Worm (Caenorhabditis elegans) whole organism, mixed stage, embryonic: ENCODE data around the gene B0244.7.

Experiments used
- M03D4.4 ChIP-seq: sonication (generic microtip); optimal IDR thresholded peaks from 2 replicates; lab custom pipeline; 2017; ENCODE audit warnings: mild to moderate bottlenecking, missing genetic modification characterization, missing compliant biosample characterization
- bed-3 ChIP-seq: fragments of 200-800 bp; sonication (Bioruptor generic); optimal IDR thresholded peaks from 3 replicates; lab custom pipeline; 2018; ENCODE audit warnings: mild to moderate bottlenecking, missing genetic modification characterization, moderate library complexity, missing compliant biosample characterization
- blmp-1 ChIP-seq: fragments of 150-350 bp; optimal IDR thresholded peaks from 2 replicates; lab custom pipeline; 2014; ENCODE audit warnings: missing biosample characterization, missing genetic modification characterization
- ceh-39 ChIP-seq: fragments of 150-350 bp; optimal IDR thresholded peaks from 2 replicates; lab custom pipeline; 2014; ENCODE audit warnings: missing biosample characterization, missing genetic modification characterization
- ceh-43 ChIP-seq: fragments of 200-800 bp; sonication (Bioruptor generic); optimal IDR thresholded peaks from 2 replicates; lab custom pipeline; 2018; ENCODE audit warnings: mild to moderate bottlenecking, missing genetic modification characterization, moderate library complexity, missing compliant biosample characterization
- ceh-83 ChIP-seq: fragments of 200-800 bp; sonication (Bioruptor generic); optimal IDR thresholded peaks from 2 replicates; lab custom pipeline; 2018; ENCODE audit warnings: mild to moderate bottlenecking, missing genetic modification characterization, missing compliant biosample characterization
- cnd-1 ChIP-seq: fragments of 200-800 bp; sonication (Bioruptor generic); optimal IDR thresholded peaks from 2 replicates; lab custom pipeline; 2018; ENCODE audit warnings: mild to moderate bottlenecking, missing genetic modification characterization, missing compliant biosample characterization
- drap-1 ChIP-seq: fragments of 200-800 bp; sonication (Bioruptor generic); optimal IDR thresholded peaks from 3 replicates; lab custom pipeline; 2018; ENCODE audit warnings: mild to moderate bottlenecking, missing genetic modification characterization, missing compliant biosample characterization
- elt-1 ChIP-seq: sonication (generic microtip); optimal IDR thresholded peaks from 2 replicates; lab custom pipeline; 2017; ENCODE audit warnings: missing genetic modification characterization, mild to moderate bottlenecking, missing compliant biosample characterization, antibody characterized with exemption, moderate library complexity, borderline replicate concordance; ENCODE audit not compliant: insufficient read depth
- elt-3 ChIP-seq: fragments of 150-350 bp; optimal IDR thresholded peaks from 2 replicates; lab custom pipeline; 2014; ENCODE audit warnings: missing biosample characterization, missing genetic modification characterization
- flh-1 ChIP-seq: fragments of 200-800 bp; sonication (Bioruptor generic); optimal IDR thresholded peaks from 2 replicates; lab custom pipeline; 2018; ENCODE audit warnings: mild to moderate bottlenecking, missing genetic modification characterization, moderate library complexity, missing compliant biosample characterization
- ham-2 ChIP-seq: fragments of 200-800 bp; sonication (Bioruptor generic); optimal IDR thresholded peaks from 2 replicates; lab custom pipeline; 2018; ENCODE audit warnings: mild to moderate bottlenecking, missing genetic modification characterization, missing compliant biosample characterization
- hlh-1 ChIP-seq: fragments of 150-350 bp; optimal IDR thresholded peaks from 2 replicates; lab custom pipeline; 2014; ENCODE audit warnings: missing biosample characterization, missing genetic modification reagents, missing genetic modification characterization
- lin-13 ChIP-seq: fragments of 150-350 bp; optimal IDR thresholded peaks from 2 replicates; lab custom pipeline; 2014; ENCODE audit warnings: missing biosample characterization, missing genetic modification characterization
- lin-32 ChIP-seq: fragments of 200-800 bp; sonication (Bioruptor generic); optimal IDR thresholded peaks from 2 replicates; lab custom pipeline; 2018; ENCODE audit warnings: mild to moderate bottlenecking, missing genetic modification characterization, missing compliant biosample characterization
- lsy-2 ChIP-seq: fragments of 150-350 bp; optimal IDR thresholded peaks from 2 replicates; lab custom pipeline; 2014; ENCODE audit warnings: missing biosample characterization, missing genetic modification characterization
- mab-5 ChIP-seq: fragments of 150-350 bp; optimal IDR thresholded peaks from 2 replicates; lab custom pipeline; 2014; ENCODE audit warnings: missing biosample characterization, missing genetic modification characterization
- mep-1 ChIP-seq: fragments of 150-350 bp; optimal IDR thresholded peaks from 2 replicates; lab custom pipeline; 2017; ENCODE audit warnings: missing biosample characterization, missing genetic modification reagents, missing genetic modification characterization, inconsistent platforms
- mls-2 ChIP-seq: sonication (generic microtip); optimal IDR thresholded peaks from 2 replicates; lab custom pipeline; 2016; ENCODE audit warnings: mild to moderate bottlenecking, missing genetic modification characterization, moderate library complexity, missing compliant biosample characterization
- nhr-12 ChIP-seq: fragments of 150-350 bp; optimal IDR thresholded peaks from 2 replicates; lab custom pipeline; 2014; ENCODE audit warnings: missing biosample characterization, missing genetic modification characterization
- nhr-237 ChIP-seq: fragments of 150-350 bp; optimal IDR thresholded peaks from 2 replicates; lab custom pipeline; 2014; ENCODE audit warnings: missing biosample characterization, missing genetic modification characterization
- nhr-28 ChIP-seq: fragments of 150-350 bp; optimal IDR thresholded peaks from 2 replicates; lab custom pipeline; 2014; ENCODE audit warnings: missing biosample characterization, missing genetic modification characterization
- nhr-76 ChIP-seq: sonication (generic microtip); optimal IDR thresholded peaks from 2 replicates; lab custom pipeline; 2017; ENCODE audit warnings: missing biosample characterization, missing genetic modification characterization
- pha-4 ChIP-seq: fragments of 150-350 bp; optimal IDR thresholded peaks from 2 replicates; lab custom pipeline; 2018; ENCODE audit warnings: missing biosample characterization, missing genetic modification reagents, missing genetic modification characterization
- sem-2 ChIP-seq: fragments of 200-800 bp; sonication (Bioruptor generic); optimal IDR thresholded peaks from 2 replicates; lab custom pipeline; 2018; ENCODE audit warnings: mild to moderate bottlenecking, missing genetic modification characterization, missing compliant biosample characterization
- snpc-4 ChIP-seq: fragments of 150-350 bp; optimal IDR thresholded peaks from 2 replicates; lab custom pipeline; 2014; ENCODE audit warnings: missing biosample characterization, missing genetic modification characterization
- sptf-1 ChIP-seq: sonication (generic microtip); optimal IDR thresholded peaks from 2 replicates; lab custom pipeline; 2017; ENCODE audit warnings: mild to moderate bottlenecking, missing genetic modification characterization, moderate library complexity, missing compliant biosample characterization
- tbx-8 ChIP-seq: fragments of 200-800 bp; sonication (Bioruptor generic); optimal IDR thresholded peaks from 2 replicates; lab custom pipeline; 2018; ENCODE audit warnings: mild to moderate bottlenecking, missing genetic modification characterization, moderate library complexity, missing compliant biosample characterization
- unc-120 ChIP-seq: sonication (generic microtip); optimal IDR thresholded peaks from 2 replicates; lab custom pipeline; 2017; ENCODE audit warnings: missing genetic modification characterization, missing compliant biosample characterization; ENCODE audit not compliant: poor library complexity, severe bottlenecking
- unc-39 ChIP-seq: fragments of 150-350 bp; optimal IDR thresholded peaks from 2 replicates; lab custom pipeline; 2014; ENCODE audit warnings: missing biosample characterization, missing genetic modification characterization
- zip-8 ChIP-seq: fragments of 150-350 bp; optimal IDR thresholded peaks from 2 replicates; lab custom pipeline; 2014; ENCODE audit warnings: missing biosample characterization, missing genetic modification characterization

The B0244.7 gene

DNA sequence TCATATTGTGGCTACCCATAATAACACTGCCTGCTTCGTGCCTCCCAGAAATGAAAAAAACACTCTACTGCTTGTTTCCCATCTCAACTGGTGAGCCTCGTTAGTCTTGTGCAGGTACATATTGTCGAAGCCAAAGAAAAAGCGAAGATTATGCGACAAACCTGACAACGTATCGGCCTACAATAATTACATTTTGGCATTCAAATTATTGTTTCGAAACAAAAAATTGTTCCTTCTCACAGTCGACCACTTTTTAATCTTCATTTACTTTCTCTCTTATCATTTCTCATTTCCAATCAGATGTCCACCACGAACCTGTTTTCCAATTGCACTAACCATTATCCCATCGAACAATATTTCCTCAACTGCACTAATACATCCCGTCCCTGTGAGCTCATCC lies 11.8 kb downstream of the B0244.7 start, which contains the start of gene B0244.15:
Gene B0244.15, plus strand, starts transcription at position 301 of the 400 bp plus-strand sequence.
- no peak for TF ChIP-seq mab-5 (tag; lab: Kevin White, UChicago)
- TF ChIP-seq lin-13, result no peak
- TF ChIP-seq blmp-1 (tag; lab: Kevin White, UChicago), result no peak
- no peak for TF ChIP-seq snpc-4 (tag; lab: Kevin White, UChicago)
- no peak for TF ChIP-seq flh-1 (GFP tag; lab: Kevin White, UChicago)
- no peak for TF ChIP-seq unc-120
- TF ChIP-seq lin-32 (GFP tag; lab: Kevin White, UChicago), result no peak
- TF ChIP-seq bed-3, result no peak
- TF ChIP-seq ceh-39 (tag; lab: Kevin White, UChicago), result no peak
- no peak for TF ChIP-seq cnd-1
- no peak for TF ChIP-seq ceh-43 (GFP tag; lab: Kevin White, UChicago)
- no peak for TF ChIP-seq nhr-237
- no peak for TF ChIP-seq ham-2 (GFP tag; lab: Kevin White, UChicago)
- no peak for TF ChIP-seq elt-3 (tag; lab: Kevin White, UChicago)
- no peak for TF ChIP-seq tbx-8 (GFP tag; lab: Kevin White, UChicago)
- no peak for TF ChIP-seq drap-1 (GFP tag; lab: Kevin White, UChicago)

DNA sequence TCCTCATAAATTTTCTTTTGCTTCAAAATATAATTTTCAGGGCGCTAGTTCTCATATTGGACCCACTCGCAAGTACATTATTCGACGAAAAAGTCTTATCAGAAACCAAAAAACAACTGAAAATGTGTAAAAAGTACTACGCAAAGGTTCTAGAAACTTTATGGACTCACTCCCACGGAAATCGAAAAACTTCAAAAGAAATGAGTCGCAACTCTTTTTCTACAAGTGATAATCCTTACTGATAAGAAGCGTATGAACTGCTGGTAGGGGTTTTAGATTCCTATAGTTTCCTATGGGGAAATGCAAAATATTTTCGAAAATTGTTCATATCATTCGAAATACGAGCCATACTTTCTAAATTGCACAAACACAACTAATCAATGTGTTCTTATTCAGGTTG lies 13.3 kb downstream of the B0244.7 start, which contains the start of gene B0244.5:
Gene B0244.5, plus strand, starts transcription at position 301 of the 400 bp plus-strand sequence.
- TF ChIP-seq tbx-8 (GFP tag; lab: Kevin White, UChicago), result no peak
- TF ChIP-seq snpc-4 (tag; lab: Kevin White, UChicago), result no peak
- TF ChIP-seq nhr-76 (tag; lab: Kevin White, UChicago), result no peak
- TF ChIP-seq elt-1, result no peak
- no peak for TF ChIP-seq lsy-2 (tag; lab: Kevin White, UChicago)
- TF ChIP-seq lin-13, result no peak
- TF ChIP-seq ceh-39 (tag; lab: Kevin White, UChicago), result no peak
- TF ChIP-seq M03D4.4 (tag; lab: Kevin White, UChicago), result no peak
- TF ChIP-seq unc-120, result no peak
- no peak for TF ChIP-seq nhr-28
- no peak for TF ChIP-seq sem-2 (GFP tag; lab: Kevin White, UChicago)
- no peak for TF ChIP-seq zip-8 (tag; lab: Kevin White, UChicago)
- TF ChIP-seq mab-5 (tag; lab: Kevin White, UChicago), result no peak
- TF ChIP-seq blmp-1 (tag; lab: Kevin White, UChicago), result no peak
- no peak for TF ChIP-seq ceh-83 (GFP tag; lab: Kevin White, UChicago)
- TF ChIP-seq ham-2 (GFP tag; lab: Kevin White, UChicago), result no peak
- no peak for TF ChIP-seq nhr-237

DNA sequence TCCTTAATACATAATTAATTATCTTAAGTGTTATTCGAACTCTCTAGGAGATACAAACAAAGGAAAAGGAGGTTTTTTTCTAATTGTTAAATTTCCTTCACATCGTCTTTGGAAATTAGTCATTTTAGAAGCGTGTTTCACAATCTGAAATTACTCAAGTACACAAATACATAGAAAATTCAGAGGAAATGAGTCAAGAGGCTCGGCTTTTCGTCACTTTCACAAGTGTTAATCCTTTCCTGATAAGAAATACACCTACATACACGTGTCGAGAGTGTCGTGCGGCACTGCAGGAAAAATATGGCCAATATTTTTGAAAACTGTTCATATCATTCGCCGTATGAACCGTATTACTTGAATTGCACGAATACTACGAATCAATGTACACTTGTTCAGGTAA lies 15.9 kb downstream of the B0244.7 start, which contains the start of gene B0244.4:
Gene B0244.4, plus strand, starts transcription at position 301 of the 400 bp plus-strand sequence.
- no peak for TF ChIP-seq unc-39 (tag; lab: Kevin White, UChicago)
- TF ChIP-seq lin-13, result no peak
- TF ChIP-seq tbx-8 (GFP tag; lab: Kevin White, UChicago), result no peak
- no peak for TF ChIP-seq sptf-1 (tag; lab: Kevin White, UChicago)
- TF ChIP-seq ceh-39 (tag; lab: Kevin White, UChicago), result no peak
- no peak for TF ChIP-seq nhr-28
- TF ChIP-seq pha-4 (tag; lab: Kevin White, UChicago), result no peak
- TF ChIP-seq mab-5 (tag; lab: Kevin White, UChicago), result no peak
- no peak for TF ChIP-seq mls-2 (tag; lab: Kevin White, UChicago)
- no peak for TF ChIP-seq unc-120
- TF ChIP-seq elt-3 (tag; lab: Kevin White, UChicago), result no peak
- TF ChIP-seq ceh-43 (GFP tag; lab: Kevin White, UChicago), result no peak
- no peak for TF ChIP-seq nhr-12 (tag; lab: Kevin White, UChicago)
- no peak for TF ChIP-seq sem-2 (GFP tag; lab: Kevin White, UChicago)
- TF ChIP-seq snpc-4 (tag; lab: Kevin White, UChicago), result no peak
- TF ChIP-seq M03D4.4 (tag; lab: Kevin White, UChicago), result no peak

DNA sequence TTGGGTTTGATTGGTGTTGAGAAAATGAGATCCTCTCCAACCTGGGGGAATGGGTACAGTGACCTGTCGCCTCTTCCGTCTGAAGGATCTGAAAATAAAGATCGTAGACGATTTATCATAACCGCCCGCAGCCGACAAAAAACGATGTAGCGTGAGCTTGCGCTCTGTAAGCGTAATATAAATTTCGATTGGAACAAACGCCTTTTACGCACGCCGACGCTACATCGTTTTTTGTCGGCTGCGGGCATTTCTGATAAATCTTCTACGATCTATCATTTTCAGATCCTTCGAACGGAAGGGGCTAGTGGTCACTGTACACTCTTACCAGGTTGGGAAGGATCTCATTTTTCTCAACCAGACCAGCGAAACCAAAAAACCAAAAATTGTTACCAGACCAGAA lies 17.1 kb downstream of the B0244.7 start:
- TF ChIP-seq nhr-12 (tag; lab: Kevin White, UChicago), result no peak
- no peak for TF ChIP-seq lsy-2 (tag; lab: Kevin White, UChicago)
- TF ChIP-seq cnd-1, result no peak
- TF ChIP-seq ceh-83 (GFP tag; lab: Kevin White, UChicago), result no peak
- TF ChIP-seq ceh-39 (tag; lab: Kevin White, UChicago), result no peak
- TF ChIP-seq sptf-1 (tag; lab: Kevin White, UChicago), result no peak
- TF ChIP-seq hlh-1 (tag; lab: Kevin White, UChicago), result no peak
- TF ChIP-seq unc-39 (tag; lab: Kevin White, UChicago), result no peak
- TF ChIP-seq, all 35 proteins: peak for 0

DNA sequence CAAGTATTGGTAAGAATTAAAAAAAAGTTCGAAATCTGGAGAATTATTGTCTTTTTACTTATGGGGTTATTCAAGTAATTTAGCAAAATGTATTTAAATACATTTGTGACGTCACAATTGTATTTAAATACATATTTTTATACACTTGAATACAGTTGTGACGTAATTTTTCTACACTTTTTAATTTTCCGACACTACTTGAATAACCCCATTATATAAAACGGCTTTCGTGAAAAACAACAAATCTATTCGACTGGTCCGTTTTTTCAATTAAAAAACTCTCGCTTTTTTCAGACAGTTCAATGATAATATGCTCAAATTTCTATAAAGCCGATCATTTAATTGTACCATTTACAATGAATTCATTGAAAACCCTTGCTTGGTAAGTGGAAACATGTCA lies 19.2 kb downstream of the B0244.7 start:
- no peak for TF ChIP-seq pha-4 (tag; lab: Kevin White, UChicago)
- peak; percentile 91 for TF ChIP-seq zip-8 (tag; lab: Kevin White, UChicago)
- TF ChIP-seq mep-1 (tag; lab: Kevin White, UChicago), result no peak
- TF ChIP-seq sem-2 (GFP tag; lab: Kevin White, UChicago), result no peak
